Worm (Caenorhabditis elegans) whole organism, L2 larva: ENCODE results near the gene F31D5.6.

ENCODE experiments used
- F13H6.1 ChIP-seq: sonication (generic microtip); optimal IDR thresholded peaks from 2 replicates; lab custom pipeline; 2016; ENCODE audit warnings: missing genetic modification characterization, missing compliant biosample characterization
- R02D3.7 ChIP-seq: fragments of 150-350 bp; optimal IDR thresholded peaks from 2 replicates; lab custom pipeline; 2014; ENCODE audit warnings: missing biosample characterization, missing genetic modification characterization
- Y55F3AM.14 ChIP-seq: fragments of 200-800 bp; sonication (Bioruptor generic); optimal IDR thresholded peaks from 2 replicates; lab custom pipeline; 2018; ENCODE audit warnings: mild to moderate bottlenecking, missing genetic modification characterization, missing compliant biosample characterization
- alr-1 ChIP-seq: fragments of 150-350 bp; optimal IDR thresholded peaks from 2 replicates; lab custom pipeline; 2014; ENCODE audit warnings: missing biosample characterization, missing genetic modification characterization
- aly-2 ChIP-seq: fragments of 150-350 bp; optimal IDR thresholded peaks from 2 replicates; lab custom pipeline; 2014; ENCODE audit warnings: missing biosample characterization, missing genetic modification characterization
- blmp-1 ChIP-seq: sonication (generic microtip); optimal IDR thresholded peaks from 2 replicates; lab custom pipeline; 2017; ENCODE audit warnings: missing genetic modification characterization, mild to moderate bottlenecking, missing compliant biosample characterization, antibody characterized with exemption, moderate library complexity; ENCODE audit not compliant: insufficient read depth
- ceh-82 ChIP-seq: fragments of 150-350 bp; optimal IDR thresholded peaks from 2 replicates; lab custom pipeline; 2014; ENCODE audit warnings: missing biosample characterization, missing genetic modification characterization
- crh-2 ChIP-seq: sonication (generic microtip); optimal IDR thresholded peaks from 2 replicates; lab custom pipeline; 2017; ENCODE audit warnings: missing biosample characterization, missing genetic modification characterization
- egl-27 ChIP-seq: sonication (generic microtip); optimal IDR thresholded peaks from 3 replicates; lab custom pipeline; 2017; ENCODE audit warnings: missing biosample characterization, missing genetic modification reagents, missing genetic modification characterization
- fos-1 ChIP-seq: fragments of 150-350 bp; optimal IDR thresholded peaks from 2 replicates; lab custom pipeline; 2014; ENCODE audit warnings: missing biosample characterization, missing genetic modification characterization
- gmeb-1 ChIP-seq: fragments of 150-350 bp; optimal IDR thresholded peaks from 2 replicates; lab custom pipeline; 2014; ENCODE audit warnings: missing biosample characterization, missing genetic modification characterization
- lin-11 ChIP-seq: fragments of 150-350 bp; sonication (generic microtip); optimal IDR thresholded peaks from 2 replicates; lab custom pipeline; 2014; ENCODE audit warnings: missing biosample characterization, missing genetic modification characterization, inconsistent platforms, mixed read lengths
- lsy-2 ChIP-seq, 2 experiments: fragments of 150-350 bp in 1 of 2; sonication (generic microtip) in 1 of 2; optimal IDR thresholded peaks; 2 replicates each; lab custom pipeline; 2014 to 2017; ENCODE audit warnings: missing biosample characterization in 2 of 2, missing genetic modification characterization in 2 of 2
- mab-5 ChIP-seq: fragments of 150-350 bp; optimal IDR thresholded peaks from 2 replicates; lab custom pipeline; 2014; ENCODE audit warnings: missing biosample characterization, missing genetic modification characterization
- mbf-1 ChIP-seq: sonication (generic microtip); optimal IDR thresholded peaks from 2 replicates; lab custom pipeline; 2017; ENCODE audit warnings: missing biosample characterization, missing genetic modification characterization
- nhr-10 ChIP-seq: sonication (generic microtip); optimal IDR thresholded peaks from 2 replicates; lab custom pipeline; 2017; ENCODE audit warnings: missing biosample characterization, missing genetic modification characterization
- nhr-11 ChIP-seq: fragments of 150-350 bp; optimal IDR thresholded peaks from 2 replicates; lab custom pipeline; 2014; ENCODE audit warnings: missing biosample characterization, missing genetic modification characterization
- nhr-12 ChIP-seq: fragments of 150-350 bp; optimal IDR thresholded peaks from 2 replicates; lab custom pipeline; 2014; ENCODE audit warnings: missing biosample characterization, missing genetic modification characterization
- nhr-129 ChIP-seq: fragments of 150-350 bp; optimal IDR thresholded peaks from 2 replicates; lab custom pipeline; 2014; ENCODE audit warnings: missing biosample characterization, missing genetic modification characterization
- nhr-21 ChIP-seq: fragments of 150-350 bp; optimal IDR thresholded peaks from 2 replicates; lab custom pipeline; 2014; ENCODE audit warnings: missing biosample characterization, missing genetic modification characterization
- nhr-23 ChIP-seq: fragments of 150-350 bp; optimal IDR thresholded peaks from 2 replicates; lab custom pipeline; 2014; ENCODE audit warnings: missing biosample characterization, missing genetic modification reagents, missing genetic modification characterization
- nhr-237 ChIP-seq: fragments of 150-350 bp; optimal IDR thresholded peaks from 2 replicates; lab custom pipeline; 2014; ENCODE audit warnings: missing biosample characterization, missing genetic modification characterization
- nhr-25 ChIP-seq: fragments of 150-350 bp; sonication (generic microtip); optimal IDR thresholded peaks from 3 replicates; lab custom pipeline; 2014; ENCODE audit warnings: missing biosample characterization, missing genetic modification characterization
- nhr-77 ChIP-seq: fragments of 150-350 bp; optimal IDR thresholded peaks from 2 replicates; lab custom pipeline; 2014; ENCODE audit warnings: missing biosample characterization, missing genetic modification characterization
- peb-1 ChIP-seq: fragments of 150-350 bp; optimal IDR thresholded peaks from 2 replicates; lab custom pipeline; 2014; ENCODE audit warnings: missing biosample characterization, missing genetic modification characterization
- sem-4 ChIP-seq: fragments of 150-350 bp; optimal IDR thresholded peaks from 2 replicates; lab custom pipeline; 2014; ENCODE audit warnings: missing biosample characterization, missing genetic modification reagents, missing genetic modification characterization
- skn-1 ChIP-seq: sonication (generic microtip); optimal IDR thresholded peaks from 2 replicates; lab custom pipeline; 2017; ENCODE audit warnings: missing biosample characterization, missing genetic modification characterization
- sma-3 ChIP-seq: sonication (generic microtip); optimal IDR thresholded peaks from 2 replicates; lab custom pipeline; 2016; ENCODE audit warnings: missing genetic modification reagents, missing genetic modification characterization, missing compliant biosample characterization
- sma-9 ChIP-seq, 2 experiments: fragments of 150-350 bp in 1 of 2; sonication (generic microtip) in 1 of 2; optimal IDR thresholded peaks; 2 replicates each; lab custom pipeline; 2014 to 2016; ENCODE audit warnings: missing genetic modification characterization in 2 of 2, mild to moderate bottlenecking in 1 of 2, missing biosample characterization in 1 of 2, missing compliant biosample characterization in 1 of 2, missing genetic modification reagents in 1 of 2, moderate library complexity in 1 of 2
- snpc-4 ChIP-seq: fragments of 150-350 bp; optimal IDR thresholded peaks from 2 replicates; lab custom pipeline; 2014; ENCODE audit warnings: missing biosample characterization, missing genetic modification characterization
- unc-39 ChIP-seq: fragments of 150-350 bp; optimal IDR thresholded peaks from 2 replicates; lab custom pipeline; 2014; ENCODE audit warnings: missing biosample characterization, missing genetic modification characterization
- unc-55 ChIP-seq: fragments of 150-350 bp; sonication (generic microtip); optimal IDR thresholded peaks from 3 replicates; lab custom pipeline; 2014; ENCODE audit warnings: missing biosample characterization, missing genetic modification reagents, missing genetic modification characterization
- unc-62 ChIP-seq: fragments of 150-350 bp; optimal IDR thresholded peaks from 2 replicates; lab custom pipeline; 2014; ENCODE audit warnings: missing biosample characterization, missing genetic modification reagents, missing genetic modification characterization
- zag-1 ChIP-seq: fragments of 150-350 bp; optimal IDR thresholded peaks from 2 replicates; lab custom pipeline; 2014; ENCODE audit warnings: missing biosample characterization, missing genetic modification characterization
- ztf-1 ChIP-seq: fragments of 200-800 bp; sonication (Bioruptor generic); conservative IDR thresholded peaks from 2 replicates; pipeline ENCODE4 v1.3.6; 2022; ENCODE audit warnings: missing genetic modification characterization, missing compliant biosample characterization
- ztf-11 ChIP-seq: sonication (generic microtip); optimal IDR thresholded peaks from 2 replicates; lab custom pipeline; 2017; ENCODE audit warnings: missing biosample characterization, missing genetic modification characterization

F31D5.6 gene

DNA sequence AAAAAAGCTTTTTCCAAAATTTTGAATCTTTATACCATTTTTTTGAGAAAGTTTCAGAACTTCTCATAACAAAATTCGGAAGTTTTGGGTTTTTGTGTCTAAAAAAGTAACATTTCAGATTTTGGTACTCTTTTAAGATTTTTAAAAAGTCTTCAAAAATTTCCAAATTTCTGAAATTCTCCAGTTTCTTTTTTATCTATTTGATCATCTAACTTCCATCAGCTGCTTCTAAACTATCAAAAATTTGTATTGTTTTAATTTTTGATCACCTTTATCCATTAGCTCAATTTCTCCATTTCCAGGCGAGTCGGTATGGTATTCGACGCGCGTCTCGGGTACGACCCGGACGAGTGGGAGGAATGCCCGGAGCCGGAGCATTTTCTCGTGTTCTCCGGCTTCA is 23.1 kb upstream of the F31D5.6 start, which contains the start of gene cpna-1:
Gene cpna-1, plus strand, starts transcription at position 301 of the 400 bp plus-strand sequence.
- no peak for TF ChIP-seq blmp-1 (tag; lab: Kevin White, UChicago)
- TF ChIP-seq skn-1, result no peak
- no peak for TF ChIP-seq nhr-77
- TF ChIP-seq ceh-82, result no peak
- no peak for TF ChIP-seq fos-1 (tag; lab: Kevin White, UChicago)

- TF ChIP-seq Y55F3AM.14 (GFP tag; lab: Kevin White, UChicago), result no peak
- peak; percentile 33 for TF ChIP-seq F13H6.1
- TF ChIP-seq fos-1 (tag; lab: Kevin White, UChicago), result peak; percentile 88
- TF ChIP-seq lin-11, result no peak
- TF ChIP-seq peb-1 (tag; lab: Kevin White, UChicago), result no peak
- TF ChIP-seq nhr-10 (tag; lab: Kevin White, UChicago), result no peak
- no peak for TF ChIP-seq lsy-2 (tag; optimal IDR thresholded peaks at IDR 0.05; lab: Kevin White, UChicago)
- no peak for TF ChIP-seq mbf-1
- no peak for TF ChIP-seq nhr-237
- no peak for TF ChIP-seq sma-3 (GFP tag; lab: Kevin White, UChicago)
- no peak for TF ChIP-seq ztf-1 (GFP tag; lab: Robert Waterston, UW)
- TF ChIP-seq gmeb-1 (tag; lab: Kevin White, UChicago), result peak; percentile 24
- no peak for TF ChIP-seq ztf-11 (tag; lab: Kevin White, UChicago)
- no peak for TF ChIP-seq nhr-23
- TF ChIP-seq crh-2 (tag; lab: Kevin White, UChicago), result peak; percentile 12
- TF ChIP-seq blmp-1 (tag; lab: Kevin White, UChicago), result no peak
- TF ChIP-seq nhr-11 (tag; lab: Kevin White, UChicago), result no peak
- no peak for TF ChIP-seq nhr-21 (tag; lab: Kevin White, UChicago)
- no peak for TF ChIP-seq unc-55
- no peak for TF ChIP-seq zag-1 (tag; lab: Kevin White, UChicago)
- TF ChIP-seq ceh-82, result no peak
- TF ChIP-seq egl-27 (tag; lab: Kevin White, UChicago), result no peak
- TF ChIP-seq nhr-77, result no peak
- TF ChIP-seq sma-9 (GFP tag; optimal IDR thresholded peaks at IDR 0.05; lab: Kevin White, UChicago), result peak; percentile 77
- no peak for TF ChIP-seq sma-9 (tag; optimal IDR thresholded peaks at IDR 0.05; lab: Kevin White, UChicago)
- TF ChIP-seq mab-5 (tag; lab: Kevin White, UChicago), result no peak
- TF ChIP-seq alr-1 (tag; lab: Kevin White, UChicago), result no peak
Observed at ce11 chrII:4194127-4194526, 15.4 kb upstream of the F31D5.6 start, which contains the start of gene mth-2. Gene mth-2, minus strand, starts transcription at chrII:4194314.

DNA sequence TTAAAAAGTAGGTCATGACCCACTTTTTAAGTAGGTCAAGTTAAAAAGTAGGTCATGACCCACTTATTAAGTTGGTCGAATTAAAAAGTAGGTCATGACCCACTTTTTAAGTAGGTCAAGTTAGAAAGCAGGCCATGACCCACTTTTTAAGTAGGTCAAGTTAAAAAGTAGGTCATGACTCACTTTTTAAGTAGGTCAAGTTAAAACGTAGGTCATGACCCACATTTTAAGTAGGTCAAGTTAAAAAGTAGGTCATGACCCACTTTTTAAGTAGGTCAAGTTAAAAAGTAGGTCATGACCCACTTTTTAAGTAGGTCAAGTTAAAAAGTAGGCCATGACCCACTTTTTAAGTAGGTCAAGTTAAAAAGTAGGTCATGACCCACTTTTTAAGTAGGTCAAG is 6.9 kb upstream of the F31D5.6 start:
- TF ChIP-seq unc-55, result peak; percentile 4

ce11 chrII:4203729-4204184 is 5.7 kb upstream of the F31D5.6 start, which contains the start of gene mth-1:
Gene mth-1, minus strand, starts transcription at chrII:4203779.
- TF ChIP-seq aly-2 (tag; lab: Kevin White, UChicago), result no peak
- TF ChIP-seq crh-2 (tag; lab: Kevin White, UChicago), result no peak
- no peak for TF ChIP-seq unc-62 (GFP tag; lab: Kevin White, UChicago)
- TF ChIP-seq nhr-21 (tag; lab: Kevin White, UChicago), result no peak
- TF ChIP-seq fos-1 (tag; lab: Kevin White, UChicago), result peak; percentile 68
- TF ChIP-seq snpc-4 (tag; lab: Kevin White, UChicago), result no peak

DNA sequence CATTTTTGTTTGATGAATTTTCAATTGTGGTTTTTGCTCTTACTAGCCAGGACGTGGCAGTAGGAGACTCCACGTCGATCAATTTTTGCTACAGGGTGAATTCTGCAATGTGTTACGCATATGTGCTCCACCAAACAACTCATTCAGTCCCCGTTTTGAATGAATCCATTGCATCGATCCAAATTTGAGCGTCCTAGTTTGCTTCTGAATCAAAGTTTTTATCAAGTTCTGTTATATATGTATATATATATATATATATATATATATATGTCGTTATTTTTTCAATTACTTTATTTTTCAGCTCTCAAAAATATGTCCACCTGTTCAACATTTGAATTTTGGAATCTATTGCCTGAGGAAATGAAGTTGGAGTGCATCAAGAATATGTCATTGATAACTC is 1.6 kb downstream of the F31D5.6 start, which contains the start of gene F31D5.7:
Gene F31D5.7, plus strand, starts transcription at position 301 of the 400 bp plus-strand sequence.
- no peak for TF ChIP-seq sem-4
- TF ChIP-seq lsy-2 (tag; optimal IDR thresholded peaks at IDR 0.05; lab: Kevin White, UChicago), result no peak

- TF ChIP-seq nhr-21 (tag; lab: Kevin White, UChicago), result no peak
- TF ChIP-seq unc-62 (GFP tag; lab: Kevin White, UChicago), result no peak
- no peak for TF ChIP-seq crh-2 (tag; lab: Kevin White, UChicago)
- no peak for TF ChIP-seq R02D3.7 (tag; lab: Kevin White, UChicago)
- TF ChIP-seq blmp-1 (tag; lab: Kevin White, UChicago), result no peak
- TF ChIP-seq ztf-1 (GFP tag; lab: Robert Waterston, UW), result no peak
- TF ChIP-seq nhr-11 (tag; lab: Kevin White, UChicago), result no peak
- no peak for TF ChIP-seq peb-1 (tag; lab: Kevin White, UChicago)
- TF ChIP-seq nhr-10 (tag; lab: Kevin White, UChicago), result no peak
- no peak for TF ChIP-seq egl-27 (tag; lab: Kevin White, UChicago)
- no peak for TF ChIP-seq alr-1 (tag; lab: Kevin White, UChicago)
- no peak for TF ChIP-seq gmeb-1 (tag; lab: Kevin White, UChicago)
- TF ChIP-seq nhr-25, result no peak
- no peak for TF ChIP-seq nhr-12
- no peak for TF ChIP-seq unc-39 (tag; lab: Kevin White, UChicago)
- TF ChIP-seq nhr-129 (tag; lab: Kevin White, UChicago), result no peak
- TF ChIP-seq skn-1, result no peak
Observed at ce11 chrII:4215318-4215717, 5.8 kb downstream of the F31D5.6 start, which contains the start of gene F31D5.2. Gene F31D5.2, plus strand, starts transcription at chrII:4215618.
